Worm (Caenorhabditis elegans): ENCODE measurements around the gene ugt-3.
A peak's percentile ranks its signal among the peaks of the same experiment; 100 is the strongest.

The ugt-3 gene

DNA sequence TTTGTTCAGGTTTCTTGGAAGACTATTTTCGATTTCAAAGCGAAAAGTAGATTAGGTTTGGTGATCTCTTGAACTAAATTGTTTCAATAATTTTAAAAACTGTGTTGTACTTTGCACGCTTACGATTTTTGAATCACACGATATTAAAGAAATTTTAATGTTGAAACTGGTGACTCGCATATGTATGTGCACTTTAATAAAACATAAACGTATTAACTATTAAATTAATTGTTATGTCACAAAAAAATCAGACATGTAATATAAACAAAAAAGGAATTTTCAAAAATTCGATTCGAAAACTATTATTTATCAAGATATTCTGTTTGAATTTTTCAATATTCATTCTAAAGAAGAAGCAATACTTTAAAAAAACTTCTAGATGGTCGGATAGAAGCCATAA is 27.1 kb upstream of the ugt-3 start, which contains the start of gene ugt-15:
Gene ugt-15 (plus strand): TSS at position 301 of the 400 bp plus-strand sequence.
- no peak for TF ChIP-seq sox-4 (tag; optimal IDR thresholded peaks at IDR 0.05)
- no peak for TF ChIP-seq fkh-6 (tag; optimal IDR thresholded peaks at IDR 0.05)
- no peak for TF ChIP-seq unc-86 (tag; optimal IDR thresholded peaks at IDR 0.05)
- no peak for TF ChIP-seq hlh-30 (tag; optimal IDR thresholded peaks at IDR 0.05; ENCODE audit: insufficient read depth)
- TF ChIP-seq Y22D7AL.16 (tag; optimal IDR thresholded peaks at IDR 0.05), result no peak
- no peak for TF ChIP-seq npax-4 (tag; optimal IDR thresholded peaks at IDR 0.05)
- no peak for TF ChIP-seq ceh-6 (GFP tag; optimal IDR thresholded peaks at IDR 0.05)
- no peak for TF ChIP-seq ets-4 (tag; optimal IDR thresholded peaks at IDR 0.05)
- no peak for TF ChIP-seq ceh-22 (tag; optimal IDR thresholded peaks at IDR 0.05)
- TF ChIP-seq pros-1 (tag; optimal IDR thresholded peaks at IDR 0.05), result no peak
- TF ChIP-seq mec-3 (tag; optimal IDR thresholded peaks at IDR 0.05; ENCODE audit: borderline replicate concordance), result no peak
- TF ChIP-seq nhr-232 (tag; optimal IDR thresholded peaks at IDR 0.05), result no peak
- TF ChIP-seq fkh-10 (GFP tag; optimal IDR thresholded peaks at IDR 0.05), result no peak
- TF ChIP-seq tbx-7 (tag; optimal IDR thresholded peaks at IDR 0.05), result no peak
- no peak for TF ChIP-seq C08G9.2 (tag; optimal IDR thresholded peaks at IDR 0.05)
- no peak for TF ChIP-seq gmeb-2 (tag; optimal IDR thresholded peaks at IDR 0.05)
- no peak for TF ChIP-seq T23F11.4 (GFP tag; optimal IDR thresholded peaks at IDR 0.05)
- no peak for TF ChIP-seq sdc-2 (tag; optimal IDR thresholded peaks at IDR 0.05)
- TF ChIP-seq ceh-45 (GFP tag; IDR thresholded peaks at IDR 0.05), result no peak
- TF ChIP-seq unc-42 (tag; optimal IDR thresholded peaks at IDR 0.05), result no peak

DNA sequence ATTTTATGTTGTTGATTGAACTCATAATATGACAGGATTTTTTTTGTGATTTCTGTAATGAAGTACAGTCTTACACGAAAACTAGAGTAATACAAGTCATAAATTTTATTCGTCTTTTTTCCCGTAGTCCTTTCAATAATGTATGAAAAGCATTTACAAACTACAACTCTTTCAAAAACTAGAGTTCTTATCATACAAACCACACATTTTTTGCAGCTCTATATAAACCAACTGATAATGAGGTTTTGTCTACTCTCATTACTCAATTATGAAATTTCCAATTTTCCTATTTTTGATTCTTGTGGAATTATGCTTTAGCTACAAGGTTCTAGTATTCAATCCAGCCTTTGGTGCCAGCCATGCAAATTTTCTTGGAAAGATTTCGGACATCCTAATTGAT is 24.7 kb upstream of the ugt-3 start, which contains the start of gene ugt-16:
Gene ugt-16 (plus strand): TSS at position 248 of the 400 bp plus-strand sequence.
- TF ChIP-seq hlh-6 (tag; optimal IDR thresholded peaks at IDR 0.05), result no peak
- TF ChIP-seq dmd-4 (tag; optimal IDR thresholded peaks at IDR 0.05; ENCODE audit: borderline replicate concordance), result no peak
- TF ChIP-seq elt-2 (tag; optimal IDR thresholded peaks at IDR 0.05), result peak; percentile 1
- no peak for TF ChIP-seq eyg-1 (tag; optimal IDR thresholded peaks at IDR 0.05)
- no peak for TF ChIP-seq pax-1 (tag; optimal IDR thresholded peaks at IDR 0.05)
- no peak for TF ChIP-seq ahr-1 (tag; optimal IDR thresholded peaks at IDR 0.05)

DNA sequence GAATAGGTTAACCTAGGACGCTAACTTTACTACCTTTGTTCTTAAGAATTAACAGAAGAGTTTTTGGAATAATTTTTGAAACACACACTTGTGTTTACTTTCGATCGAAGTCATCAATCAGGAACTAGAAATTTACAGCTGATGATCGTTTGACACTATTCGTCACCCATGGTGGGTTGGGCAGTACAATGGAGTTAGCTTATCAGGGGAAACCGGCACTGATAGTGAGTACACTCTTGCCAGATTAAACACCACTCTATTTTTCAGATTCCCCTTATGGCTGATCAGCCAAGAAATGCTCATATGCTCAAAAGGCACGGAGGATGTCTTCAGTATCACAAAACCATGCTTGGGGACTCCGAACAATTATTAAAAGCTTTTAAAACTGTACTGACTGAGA is 22.0 kb upstream of the ugt-3 start:
- TF ChIP-seq elt-2 (tag; optimal IDR thresholded peaks at IDR 0.05), result peak; percentile 61
- TF ChIP-seq unc-86 (tag; optimal IDR thresholded peaks at IDR 0.05), result no peak

DNA sequence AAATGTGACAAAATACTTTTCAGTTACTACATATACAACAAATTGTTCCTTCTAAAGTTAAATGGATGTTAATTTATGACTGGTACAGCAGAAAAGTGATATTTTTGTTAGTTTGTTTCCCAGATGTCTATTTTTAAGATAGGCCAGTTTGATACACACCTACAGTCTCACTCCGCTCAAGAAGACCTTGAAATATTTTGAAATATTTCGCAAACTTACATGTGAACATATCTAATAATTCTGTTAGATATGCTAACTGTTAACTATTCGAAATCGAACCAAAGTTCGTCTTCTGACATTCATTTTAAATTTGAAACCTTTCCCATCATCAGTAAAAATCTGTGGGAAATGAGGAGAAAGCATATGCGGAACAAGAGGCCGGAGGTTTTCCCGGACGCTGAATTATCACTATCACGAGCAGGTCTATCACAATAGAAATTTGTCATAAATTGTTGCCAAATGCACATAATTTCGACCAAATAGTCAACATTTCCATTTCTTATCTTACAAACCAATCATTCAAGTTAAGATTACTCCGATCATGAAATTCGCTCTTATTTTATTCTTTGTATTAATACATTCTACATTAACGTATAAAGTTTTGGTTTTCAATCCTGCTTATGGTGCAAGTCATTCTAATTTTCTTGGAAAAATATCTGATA is 19.9 kb upstream of the ugt-3 start, which contains the start of the genes ZC443.4 and ugt-18:
Gene ZC443.4 (minus strand): TSS at position 95 of the 662 bp plus-strand sequence.
Gene ugt-18 (plus strand): TSS at position 469 of the 662 bp plus-strand sequence.
- TF ChIP-seq hlh-8 (tag; optimal IDR thresholded peaks at IDR 0.05) (no peak), sox-2 (GFP tag; IDR thresholded peaks at IDR 0.05) (no peak), elt-4 (tag; optimal IDR thresholded peaks at IDR 0.05) (no peak), C38D4.7 (GFP tag; optimal IDR thresholded peaks at IDR 0.05) (no peak), Y22D7AL.16 (tag; optimal IDR thresholded peaks at IDR 0.05) (no peak)

DNA sequence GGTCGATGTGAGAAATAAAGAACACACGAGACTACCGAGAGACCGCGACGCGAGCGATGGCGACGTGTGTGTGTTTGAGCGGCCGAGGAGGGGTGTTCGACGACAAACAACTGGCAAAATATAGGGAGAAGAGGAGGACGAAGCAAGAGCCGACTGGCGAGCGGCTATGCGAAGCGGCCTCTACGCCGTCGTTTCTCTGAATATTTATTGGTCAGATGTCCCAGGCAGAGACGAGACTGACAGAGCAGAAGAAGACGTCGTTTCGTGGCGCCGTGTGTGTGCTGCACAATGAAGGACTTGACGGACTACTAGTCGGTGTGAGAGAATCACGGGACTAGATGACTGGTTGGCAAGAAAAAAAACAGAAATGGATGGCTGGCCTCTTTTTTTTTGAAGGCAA is 19.1 kb upstream of the ugt-3 start:
- TF ChIP-seq ceh-2 (tag; optimal IDR thresholded peaks at IDR 0.05) (peak; percentile 13), pag-3 (tag; optimal IDR thresholded peaks at IDR 0.05; ENCODE audit: borderline replicate concordance) (no peak), C38D4.7 (GFP tag; optimal IDR thresholded peaks at IDR 0.05) (no peak), rnt-1 (tag; optimal IDR thresholded peaks at IDR 0.05) (no peak), ceh-14 (tag; optimal IDR thresholded peaks at IDR 0.05) (peak; percentile 4), ref-2 (tag; optimal IDR thresholded peaks at IDR 0.05) (no peak), unc-55 (GFP tag; optimal IDR thresholded peaks at IDR 0.05) (no peak), F13H6.1 (tag; optimal IDR thresholded peaks at IDR 0.05) (no peak), syd-9 (tag; optimal IDR thresholded peaks at IDR 0.05) (peak; percentile 20), tbx-2 (tag; optimal IDR thresholded peaks at IDR 0.05) (peak; percentile 20), pros-1 (tag; optimal IDR thresholded peaks at IDR 0.05) (no peak), madf-2 (tag; optimal IDR thresholded peaks at IDR 0.05) (no peak), ceh-6 (GFP tag; optimal IDR thresholded peaks at IDR 0.05) (no peak), dve-1 (tag; optimal IDR thresholded peaks at IDR 0.05) (no peak), zip-5 (tag; optimal IDR thresholded peaks at IDR 0.05) (no peak), pha-4 (tag; optimal IDR thresholded peaks at IDR 0.05) (no peak), T23F11.4 (GFP tag; optimal IDR thresholded peaks at IDR 0.05) (no peak), hlh-15 (tag; optimal IDR thresholded peaks at IDR 0.05) (no peak), hlh-6 (tag; optimal IDR thresholded peaks at IDR 0.05) (peak; percentile 41), C08G9.2 (tag; optimal IDR thresholded peaks at IDR 0.05) (no peak), ceh-34 (tag; optimal IDR thresholded peaks at IDR 0.05) (no peak)
